Worm (Caenorhabditis elegans) whole organism, L1 larva: Measurements from ENCODE around the gene nhr-104.

ENCODE experiments used
- Y116A8C.19 ChIP-seq: sonication (generic microtip); optimal IDR thresholded peaks from 2 replicates; lab custom pipeline; 2016; ENCODE audit warnings: missing compliant biosample characterization, missing genetic modification characterization, borderline replicate concordance
- ceh-88 ChIP-seq: fragments of 200-800 bp; sonication (Bioruptor generic); IDR thresholded peaks from 2 replicates; pipeline ENCODE4 v1.3.6; 2022; ENCODE audit warnings: missing genetic modification characterization, missing compliant biosample characterization
- ceh-90 ChIP-seq: sonication (generic microtip); optimal IDR thresholded peaks from 2 replicates; lab custom pipeline; 2016; ENCODE audit warnings: missing genetic modification characterization, missing compliant biosample characterization
- ces-1 ChIP-seq: fragments of 150-350 bp; optimal IDR thresholded peaks from 2 replicates; lab custom pipeline; 2014; ENCODE audit warnings: missing biosample characterization, missing genetic modification reagents, missing genetic modification characterization
- efl-1 ChIP-seq, 4 experiments: fragments of 150-350 bp; optimal IDR thresholded peaks in 3 of 4; peaks in 1 of 4; 1 replicate in 1 of 4; 2 replicates in 3 of 4; lab custom pipeline; 2014; ENCODE audit warnings: missing biosample characterization in 2 of 4, missing genetic modification characterization in 2 of 4, missing genetic modification reagents in 2 of 4
- egl-13 ChIP-seq: sonication (generic microtip); optimal IDR thresholded peaks from 2 replicates; lab custom pipeline; 2016; ENCODE audit warnings: missing genotype, missing genetic modification reagents, missing genetic modification characterization, missing compliant biosample characterization
- elt-2 ChIP-seq: sonication (generic microtip); optimal IDR thresholded peaks from 2 replicates; lab custom pipeline; 2016; ENCODE audit warnings: missing genetic modification characterization, mild to moderate bottlenecking, inconsistent platforms, missing compliant biosample characterization, missing genetic modification reagents
- elt-3 ChIP-seq, 6 experiments: fragments of 150-350 bp in 1 of 6; sonication (generic microtip); optimal IDR thresholded peaks; 2 replicates each; lab custom pipeline; 2017 to 2018; ENCODE audit warnings: missing biosample characterization in 6 of 6, missing genetic modification characterization in 6 of 6, inconsistent platforms in 1 of 6
- fkh-8 ChIP-seq: sonication (generic microtip); optimal IDR thresholded peaks from 2 replicates; lab custom pipeline; 2016; ENCODE audit warnings: mild to moderate bottlenecking, missing genetic modification characterization, missing compliant biosample characterization
- hlh-17 ChIP-seq: fragments of 200-800 bp; sonication (Bioruptor generic); optimal IDR thresholded peaks from 2 replicates; lab custom pipeline; 2018; ENCODE audit warnings: missing genetic modification characterization, mild to moderate bottlenecking, missing compliant biosample characterization, moderate library complexity, borderline replicate concordance
- hpl-2 ChIP-seq: fragments of 150-350 bp; optimal IDR thresholded peaks from 2 replicates; lab custom pipeline; 2014; ENCODE audit warnings: missing biosample characterization, missing genetic modification reagents, missing genetic modification characterization
- irx-1 ChIP-seq: sonication (generic microtip); optimal IDR thresholded peaks from 2 replicates; lab custom pipeline; 2016; ENCODE audit warnings: missing genetic modification characterization, missing compliant biosample characterization
- jun-1 ChIP-seq: fragments of 150-350 bp; optimal IDR thresholded peaks from 2 replicates; lab custom pipeline; 2014; ENCODE audit warnings: missing biosample characterization, missing genetic modification reagents, missing genetic modification characterization
- lin-35 ChIP-seq, 2 experiments: fragments of 150-350 bp; optimal IDR thresholded peaks; 2 replicates each; lab custom pipeline; 2014; ENCODE audit warnings: missing biosample characterization in 2 of 2, missing genetic modification characterization in 2 of 2, missing genetic modification reagents in 2 of 2
- lsy-2 ChIP-seq, 2 experiments: fragments of 150-350 bp; optimal IDR thresholded peaks; 2 replicates each; lab custom pipeline; 2014; ENCODE audit warnings: missing biosample characterization in 2 of 2, missing genetic modification characterization in 2 of 2
- mab-9 ChIP-seq: fragments of 200-800 bp; sonication (Bioruptor generic); IDR thresholded peaks from 2 replicates; pipeline ENCODE4 v1.3.6; 2022; ENCODE audit warnings: missing genetic modification reagents, missing genetic modification characterization, missing compliant biosample characterization
- mef-2 ChIP-seq: fragments of 150-350 bp; optimal IDR thresholded peaks from 2 replicates; lab custom pipeline; 2014; ENCODE audit warnings: missing biosample characterization, missing genetic modification characterization
- mep-1 ChIP-seq: fragments of 150-350 bp; optimal IDR thresholded peaks from 2 replicates; lab custom pipeline; 2014; ENCODE audit warnings: missing biosample characterization, missing genetic modification characterization
- nhr-12 ChIP-seq: sonication (generic microtip); optimal IDR thresholded peaks from 2 replicates; lab custom pipeline; 2017; ENCODE audit warnings: missing biosample characterization, missing genetic modification characterization
- nhr-20 ChIP-seq: sonication (generic microtip); optimal IDR thresholded peaks from 2 replicates; lab custom pipeline; 2016; ENCODE audit warnings: mild to moderate bottlenecking, missing genetic modification characterization, missing compliant biosample characterization
- nhr-71 ChIP-seq: sonication (generic microtip); optimal IDR thresholded peaks from 2 replicates; lab custom pipeline; 2016; ENCODE audit warnings: mild to moderate bottlenecking, missing genetic modification characterization, moderate library complexity, missing compliant biosample characterization
- nhr-76 ChIP-seq: sonication (generic microtip); optimal IDR thresholded peaks from 2 replicates; lab custom pipeline; 2017; ENCODE audit warnings: missing biosample characterization, missing genetic modification characterization
- nhr-77 ChIP-seq: fragments of 150-350 bp; optimal IDR thresholded peaks from 2 replicates; lab custom pipeline; 2014; ENCODE audit warnings: missing biosample characterization, missing genetic modification characterization
- pax-3 ChIP-seq: fragments of 200-800 bp; sonication (Bioruptor generic); optimal IDR thresholded peaks from 2 replicates; lab custom pipeline; 2018; ENCODE audit warnings: mild to moderate bottlenecking, missing genetic modification characterization, moderate library complexity, missing compliant biosample characterization
- pqm-1 ChIP-seq: sonication (generic microtip); optimal IDR thresholded peaks from 3 replicates; lab custom pipeline; 2017; ENCODE audit warnings: missing biosample characterization, missing genetic modification characterization
- snpc-4 ChIP-seq: fragments of 150-350 bp; optimal IDR thresholded peaks from 2 replicates; lab custom pipeline; 2014; ENCODE audit warnings: missing biosample characterization, missing genetic modification characterization
- snu-23 ChIP-seq: sonication (generic microtip); optimal IDR thresholded peaks from 2 replicates; lab custom pipeline; 2016; ENCODE audit warnings: missing genetic modification characterization, missing compliant biosample characterization
- swsn-7 ChIP-seq: sonication (generic microtip); optimal IDR thresholded peaks from 2 replicates; lab custom pipeline; 2016; ENCODE audit warnings: missing genetic modification characterization, missing compliant biosample characterization
- unc-62 ChIP-seq: fragments of 150-350 bp; optimal IDR thresholded peaks from 2 replicates; lab custom pipeline; 2014; ENCODE audit warnings: missing biosample characterization, missing genetic modification reagents, missing genetic modification characterization
- xbp-1 ChIP-seq: sonication (generic microtip); optimal IDR thresholded peaks from 2 replicates; lab custom pipeline; 2016; ENCODE audit warnings: missing genetic modification characterization, missing compliant biosample characterization
- ztf-11 ChIP-seq, 2 experiments: sonication (generic microtip); optimal IDR thresholded peaks; 2 replicates each; lab custom pipeline; 2016 to 2017; ENCODE audit warnings: missing genetic modification characterization in 2 of 2, missing biosample characterization in 1 of 2, missing compliant biosample characterization in 1 of 2
- ztf-4 ChIP-seq: fragments of 150-350 bp; optimal IDR thresholded peaks from 2 replicates; lab custom pipeline; 2014; ENCODE audit warnings: missing biosample characterization, missing genetic modification characterization

nhr-104 gene

ce11 chrIV:4781123-4781522 is 7.4 kb downstream of the nhr-104 start:
- peak in 1 of 2 experiments; percentile 26 for TF ChIP-seq lin-35 (GFP tag; optimal IDR thresholded peaks at IDR 0.05; lab: Kevin White, UChicago)
- TF ChIP-seq pqm-1, result no peak
- TF ChIP-seq lsy-2 (tag; optimal IDR thresholded peaks at IDR 0.05; lab: Kevin White, UChicago), result peak in 1 of 2 experiments; percentile 29
- TF ChIP-seq nhr-71 (tag; lab: Kevin White, UChicago), result no peak
- peak in 1 of 2 experiments; percentile 19 for TF ChIP-seq efl-1 (optimal IDR thresholded peaks at IDR 0.05; lab: Kevin White, UChicago)
- TF ChIP-seq efl-1 (GFP tag; optimal IDR thresholded peaks at IDR 0.05 in 1 of 2; lab: Kevin White, UChicago), result no peak
- TF ChIP-seq snu-23 (GFP tag; lab: Kevin White, UChicago), result peak; percentile 28
- TF ChIP-seq pax-3, result no peak
- TF ChIP-seq jun-1, result no peak
- no peak for TF ChIP-seq ztf-11 (tag; optimal IDR thresholded peaks at IDR 0.05; lab: Kevin White, UChicago)
- no peak for TF ChIP-seq nhr-77
- TF ChIP-seq irx-1 (tag; lab: Kevin White, UChicago), result peak; percentile 20

ce11 chrIV:4780129-4780528 is 8.4 kb downstream of the nhr-104 start, which contains the start of gene set-15:
TSS of gene set-15 (minus strand) at chrIV:4780229.
- TF ChIP-seq ceh-90 (tag; lab: Kevin White, UChicago), result no peak
- TF ChIP-seq swsn-7 (tag; lab: Kevin White, UChicago), result no peak
- TF ChIP-seq elt-3 (tag; optimal IDR thresholded peaks at IDR 0.05; lab: Kevin White, UChicago), result no peak
- TF ChIP-seq hpl-2 (GFP tag; lab: Kevin White, UChicago), result no peak
- TF ChIP-seq ztf-4, result no peak
- TF ChIP-seq nhr-76, result no peak
- TF ChIP-seq ceh-88 (GFP tag; lab: Robert Waterston, UW), result no peak
- TF ChIP-seq lsy-2 (tag; optimal IDR thresholded peaks at IDR 0.05; lab: Kevin White, UChicago), result no peak
- no peak for TF ChIP-seq pax-3
- no peak for TF ChIP-seq unc-62
- TF ChIP-seq egl-13 (tag; lab: Kevin White, UChicago), result no peak
- no peak for TF ChIP-seq mab-9 (GFP tag; lab: Robert Waterston, UW)

ce11 chrIV:4776501-4776900 is 12.0 kb downstream of the nhr-104 start:
- no peak for TF ChIP-seq snpc-4 (tag; lab: Kevin White, UChicago)
- TF ChIP-seq elt-3 (tag; optimal IDR thresholded peaks at IDR 0.05; lab: Kevin White, UChicago), result no peak
- no peak for TF ChIP-seq elt-2 (tag; lab: Kevin White, UChicago)
- TF ChIP-seq xbp-1 (tag; lab: Kevin White, UChicago), result peak; percentile 6
- no peak for TF ChIP-seq nhr-12 (tag; lab: Kevin White, UChicago)
- TF ChIP-seq snu-23 (GFP tag; lab: Kevin White, UChicago), result no peak

ce11 chrIV:4776001-4776400 is 12.5 kb downstream of the nhr-104 start, which contains the start of gene R11E3.19:
TSS of gene R11E3.19 (minus strand) at chrIV:4776101.
- TF ChIP-seq egl-13 (tag; lab: Kevin White, UChicago), result no peak

ce11 chrIV:4771792-4772191 is 16.7 kb downstream of the nhr-104 start, which contains the start of gene R11E3.2:
TSS of gene R11E3.2 (plus strand) at chrIV:4772092.
- TF ChIP-seq hlh-17 (GFP tag; lab: Kevin White, UChicago), result no peak
- TF ChIP-seq mef-2 (tag; lab: Kevin White, UChicago), result no peak
- no peak for TF ChIP-seq ztf-4
- TF ChIP-seq efl-1 (optimal IDR thresholded peaks at IDR 0.05; lab: Kevin White, UChicago), result no peak
- TF ChIP-seq efl-1 (GFP tag; optimal IDR thresholded peaks at IDR 0.05 in 1 of 2; lab: Kevin White, UChicago), result no peak
- TF ChIP-seq ces-1, result no peak

ce11 chrIV:4764422-4764821 is 24.1 kb downstream of the nhr-104 start, which contains the start of gene npp-26:
TSS of gene npp-26 (plus strand) at chrIV:4764722.
- TF ChIP-seq fkh-8, result no peak
- TF ChIP-seq elt-2 (tag; lab: Kevin White, UChicago), result no peak
- no peak for TF ChIP-seq Y116A8C.19 (tag; lab: Kevin White, UChicago)
- TF ChIP-seq nhr-20 (tag; lab: Kevin White, UChicago), result no peak
- TF ChIP-seq mep-1 (tag; lab: Kevin White, UChicago), result no peak
- TF ChIP-seq, all 84 proteins: peak for 0
